Worm (Caenorhabditis elegans): ENCODE measurements around the gene hpk-1.
A peak's percentile ranks its signal among the peaks of the same experiment; 100 is the strongest.

The hpk-1 gene

DNA sequence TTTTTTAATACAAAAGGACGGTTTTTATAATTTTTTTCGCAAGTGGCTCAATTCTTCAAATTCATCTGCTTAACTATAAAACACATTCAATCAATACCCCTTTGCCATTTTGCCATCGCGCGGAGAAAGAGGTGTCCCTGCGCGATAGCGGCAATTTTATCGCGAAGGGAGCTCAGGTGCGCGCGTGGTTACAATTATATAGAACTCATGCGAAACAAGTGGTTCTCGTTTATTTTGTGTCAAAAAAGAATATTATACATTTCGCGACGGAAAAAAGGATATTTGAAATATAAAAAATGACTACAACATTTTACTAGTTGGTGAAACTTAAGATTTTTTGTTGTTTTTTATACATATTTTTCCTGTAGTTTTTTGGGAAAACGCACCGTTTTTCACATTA, 8.0 kb downstream of the hpk-1 start (continued):
- TF ChIP-seq unc-130 (GFP tag; optimal IDR thresholded peaks at IDR 0.05) (no peak), dmd-8 (GFP tag; IDR thresholded peaks at IDR 0.05) (peak; percentile 88), F10B5.3 (tag; optimal IDR thresholded peaks at IDR 0.05) (peak; percentile 97), ceh-44 (GFP tag; IDR thresholded peaks at IDR 0.05) (peak; percentile 89), ceh-32 (tag; optimal IDR thresholded peaks at IDR 0.05; ENCODE audit: poor library complexity) (peak; percentile 93), Y105C5A.15 (GFP tag; IDR thresholded peaks at IDR 0.05) (peak; percentile 94), hlh-30 (tag; optimal IDR thresholded peaks at IDR 0.05; ENCODE audit: insufficient read depth) (peak; percentile 96), mep-1 (tag; optimal IDR thresholded peaks at IDR 0.05) (peak; percentile 100), unc-62 (GFP tag; optimal IDR thresholded peaks at IDR 0.05 in 1 of 2) (peak; percentile 80 to 100), unc-62 (tag; optimal IDR thresholded peaks at IDR 0.05) (peak; percentile 41), ama-1 (optimal IDR thresholded peaks at IDR 0.05) (no peak), set-16 (GFP tag; IDR thresholded peaks at IDR 0.05) (peak; percentile 61), nhr-76 (tag; optimal IDR thresholded peaks at IDR 0.05) (peak; percentile 70), ces-1 (GFP tag; optimal IDR thresholded peaks at IDR 0.05) (peak; percentile 94), jun-1 (tag; optimal IDR thresholded peaks at IDR 0.05) (peak; percentile 99), zag-1 (tag; optimal IDR thresholded peaks at IDR 0.05) (peak; percentile 98), aly-2 (tag; optimal IDR thresholded peaks at IDR 0.05) (no peak), mdt-29 (GFP tag; IDR thresholded peaks at IDR 0.05) (peak; percentile 96), R02D3.7 (tag; optimal IDR thresholded peaks at IDR 0.05) (peak; percentile 4), php-3 (GFP tag; IDR thresholded peaks at IDR 0.05) (peak; percentile 99), cey-2 (tag; optimal IDR thresholded peaks at IDR 0.05; ENCODE audit: borderline replicate concordance, insufficient read depth) (peak; percentile 86)

- TF ChIP-seq lsy-2 (tag; optimal IDR thresholded peaks at IDR 0.05) (peak in 1 of 2 experiments; percentile 68), F10B5.3 (tag; optimal IDR thresholded peaks at IDR 0.05) (no peak), nhr-41 (GFP tag; IDR thresholded peaks at IDR 0.05) (no peak), lin-29 (GFP tag; IDR thresholded peaks at IDR 0.05) (0 out of 2 replicates have a peak, but pooled peaks have one; percentile 13), aly-2 (tag; optimal IDR thresholded peaks at IDR 0.05) (no peak), dmd-6 (GFP tag; IDR thresholded peaks at IDR 0.05) (peak; percentile 70), spr-3 (GFP tag; optimal IDR thresholded peaks at IDR 0.05) (no peak), mxl-3 (GFP tag; optimal IDR thresholded peaks at IDR 0.05) (peak; percentile 21), R02D3.7 (tag; optimal IDR thresholded peaks at IDR 0.05) (no peak), tra-1 (GFP tag; IDR thresholded peaks at IDR 0.05) (0 out of 2 replicates have a peak, but pooled peaks have one; percentile 18), ceh-20 (GFP tag; IDR thresholded peaks at IDR 0.05) (0 out of 2 replicates have a peak, but pooled peaks have one; percentile 11), dmd-9 (GFP tag; IDR thresholded peaks at IDR 0.05) (no peak), unc-130 (GFP tag; optimal IDR thresholded peaks at IDR 0.05) (no peak), nhr-237 (tag; optimal IDR thresholded peaks at IDR 0.05) (peak; percentile 36), daf-19 (GFP tag; conservative IDR thresholded peaks at IDR 0.05) (no peak), ZK546.5 (tag; optimal IDR thresholded peaks at IDR 0.05) (no peak), mxl-2 (GFP tag; conservative IDR thresholded peaks at IDR 0.05) (no peak), duxl-1 (tag; optimal IDR thresholded peaks at IDR 0.05; ENCODE audit: poor library complexity) (peak; percentile 93), aha-1 (tag) (peak; percentile 40), egl-27 (tag; optimal IDR thresholded peaks at IDR 0.05) (no peak), nhr-48 (tag; optimal IDR thresholded peaks at IDR 0.05) (no peak), snpc-1.2 (GFP tag; IDR thresholded peaks at IDR 0.05) (no peak), madf-9 (GFP tag; conservative IDR thresholded peaks at IDR 0.05) (peak; percentile 50; the same call in 1 of the 2 replicates), Y105C5A.15 (GFP tag; IDR thresholded peaks at IDR 0.05) (no peak), ceh-32 (tag; optimal IDR thresholded peaks at IDR 0.05; ENCODE audit: poor library complexity) (no peak), mes-2 (tag; optimal IDR thresholded peaks at IDR 0.05; ENCODE audit: poor library complexity, severe bottlenecking) (peak; percentile 88), mdt-29 (GFP tag; IDR thresholded peaks at IDR 0.05) (no peak), nhr-76 (tag; optimal IDR thresholded peaks at IDR 0.05) (no peak), unc-62 (GFP tag; optimal IDR thresholded peaks at IDR 0.05 in 1 of 2) (no peak), unc-62 (tag; optimal IDR thresholded peaks at IDR 0.05) (no peak), snpc-4 (tag; optimal IDR thresholded peaks at IDR 0.05) (no peak), ceh-62 (tag; optimal IDR thresholded peaks at IDR 0.05) (no peak), gei-8 (GFP tag; optimal IDR thresholded peaks at IDR 0.05) (no peak), tag-97 (GFP tag; IDR thresholded peaks at IDR 0.05) (no peak), sdz-12 (GFP tag; optimal IDR thresholded peaks at IDR 0.05) (no peak), nhr-10 (tag; optimal IDR thresholded peaks at IDR 0.05) (no peak), php-3 (GFP tag; IDR thresholded peaks at IDR 0.05) (peak; percentile 58; the same call in 1 of the 2 replicates), daf-16 (GFP tag; optimal IDR thresholded peaks at IDR 0.05) (no peak), daf-16 (tag; optimal IDR thresholded peaks at IDR 0.05) (peak; percentile 61)
These were observed 8.6 kb downstream of the hpk-1 start for ce11 chrX:4208495-4208894.
